Fruit fly (Drosophila melanogaster): ENCODE measurements around the gene IFT54.

dm6 chr3R:14302128-14302527 is at the start of gene IFT54:
- TF ChIP-seq CG8478 (optimal IDR thresholded peaks at IDR 0.05) (no peak), CTCF (optimal IDR thresholded peaks at IDR 0.05) (no peak)

Measured in S2 (cell line).